Fruit fly (Drosophila melanogaster) whole organism, embryonic: ENCODE results near the gene CG4972.

Experiments
- Ada2b ChIP-seq: fragments of 200-800 bp; sonication (Bioruptor generic); IDR thresholded peaks from 2 replicates; pipeline ENCODE4 v1.3.6; 2022; ENCODE audit warnings: missing biosample characterization, missing genetic modification characterization
- CG1024 ChIP-seq: fragments of 200-800 bp; sonication (Bioruptor generic); IDR thresholded peaks from 2 replicates; pipeline ENCODE4 v1.3.6; 2022; ENCODE audit warnings: missing biosample characterization, missing genetic modification characterization
- CG11093 ChIP-seq: fragments of 200-800 bp; sonication (Bioruptor generic); IDR thresholded peaks from 3 replicates; pipeline ENCODE4 v1.3.6; 2022; ENCODE audit warnings: missing biosample characterization, missing genetic modification characterization
- CG12104 ChIP-seq: fragments of 200-800 bp; sonication (Bioruptor generic); optimal IDR thresholded peaks from 3 replicates; lab custom pipeline; 2016; ENCODE audit warnings: missing biosample characterization, missing genetic modification characterization
- CG13894 ChIP-seq: fragments of 200-800 bp; sonication (Bioruptor generic); optimal IDR thresholded peaks from 3 replicates; lab custom pipeline; 2018; ENCODE audit warnings: missing biosample characterization, mild to moderate bottlenecking, missing genetic modification characterization, moderate library complexity
- CG1529 ChIP-seq: fragments of 200-800 bp; sonication (Bioruptor generic); optimal IDR thresholded peaks from 3 replicates; lab custom pipeline; 2018; ENCODE audit warnings: missing biosample characterization, missing genetic modification characterization
- CG15514 ChIP-seq: fragments of 200-800 bp; sonication (Bioruptor generic); optimal IDR thresholded peaks from 3 replicates; lab custom pipeline; 2017; ENCODE audit warnings: missing biosample characterization, missing genetic modification characterization, mild to moderate bottlenecking, moderate library complexity, missing genetic modification reagents
- CG15601 ChIP-seq: fragments of 200-800 bp; sonication (Bioruptor generic); optimal IDR thresholded peaks from 3 replicates; lab custom pipeline; 2019; ENCODE audit warnings: missing biosample characterization, mild to moderate bottlenecking, missing genetic modification characterization, moderate library complexity
- CG16815 ChIP-seq: fragments of 200-800 bp; sonication (Bioruptor generic); optimal IDR thresholded peaks from 3 replicates; lab custom pipeline; 2017; ENCODE audit warnings: missing biosample characterization, mild to moderate bottlenecking, missing genetic modification characterization
- CG17186 ChIP-seq: fragments of 200-800 bp; sonication (Bioruptor generic); optimal IDR thresholded peaks from 3 replicates; lab custom pipeline; 2017; ENCODE audit warnings: missing biosample characterization, missing genetic modification reagents, missing genetic modification characterization
- CG17829 ChIP-seq: fragments of 200-800 bp; optimal IDR thresholded peaks from 2 replicates; lab custom pipeline; 2019; ENCODE audit warnings: missing biosample characterization, mild to moderate bottlenecking, missing genetic modification characterization, moderate library complexity
- CG1792 ChIP-seq: fragments of 200-800 bp; sonication (Bioruptor generic); optimal IDR thresholded peaks from 2 replicates; lab custom pipeline; 2016; ENCODE audit warnings: missing biosample characterization, missing genetic modification characterization
- CG2202 ChIP-seq: fragments of 200-800 bp; sonication (Bioruptor generic); optimal IDR thresholded peaks from 2 replicates; lab custom pipeline; 2018; ENCODE audit warnings: missing biosample characterization, mild to moderate bottlenecking, missing genetic modification characterization
- CG3281 ChIP-seq: fragments of 200-800 bp; sonication (Bioruptor generic); optimal IDR thresholded peaks from 3 replicates; lab custom pipeline; 2017; ENCODE audit warnings: missing biosample characterization, mild to moderate bottlenecking, missing genetic modification characterization
- CG4328 ChIP-seq: fragments of 200-800 bp; sonication (Bioruptor generic); optimal IDR thresholded peaks from 3 replicates; lab custom pipeline; 2017; ENCODE audit warnings: missing biosample characterization, missing genetic modification reagents, missing genetic modification characterization
- CG4730 ChIP-seq: fragments of 200-800 bp; sonication (Bioruptor generic); IDR thresholded peaks from 2 replicates; pipeline ENCODE4 v1.3.6; 2022; ENCODE audit warnings: missing biosample characterization, missing genetic modification characterization
- CG6689 ChIP-seq: fragments of 200-800 bp; sonication (Bioruptor generic); IDR thresholded peaks from 2 replicates; pipeline ENCODE4 v1.3.6; 2022; ENCODE audit warnings: missing biosample characterization, missing genetic modification characterization
- CG6765 ChIP-seq: fragments of 200-800 bp; sonication (Bioruptor generic); optimal IDR thresholded peaks from 3 replicates; lab custom pipeline; 2017; ENCODE audit warnings: missing biosample characterization, mild to moderate bottlenecking, missing genetic modification characterization
- CG6791 ChIP-seq: fragments of 200-800 bp; sonication (Bioruptor generic); IDR thresholded peaks from 3 replicates; pipeline ENCODE4 v1.3.6; 2022; ENCODE audit warnings: missing biosample characterization, missing genetic modification characterization; ENCODE audit not compliant: partially characterized antibody
- CG6813 ChIP-seq: fragments of 200-800 bp; sonication (Bioruptor generic); optimal IDR thresholded peaks from 2 replicates; lab custom pipeline; 2017; ENCODE audit warnings: missing biosample characterization, missing genetic modification characterization, mild to moderate bottlenecking, moderate library complexity, missing genetic modification reagents
- CG7839 ChIP-seq: fragments of 200-800 bp; sonication (Bioruptor generic); optimal IDR thresholded peaks from 3 replicates; lab custom pipeline; 2018; ENCODE audit warnings: missing biosample characterization, mild to moderate bottlenecking, missing genetic modification characterization, moderate library complexity
- CG9876 ChIP-seq: fragments of 200-800 bp; sonication (Bioruptor generic); optimal IDR thresholded peaks from 2 replicates; lab custom pipeline; 2016; ENCODE audit warnings: missing biosample characterization, missing genetic modification characterization
- CkIIα-i1 ChIP-seq: fragments of 200-800 bp; sonication (Bioruptor generic); IDR thresholded peaks from 2 replicates; pipeline ENCODE4 v1.3.6; 2022; ENCODE audit warnings: missing biosample characterization, missing genetic modification characterization
- HLH54F ChIP-seq: fragments of 200-800 bp; sonication (Bioruptor generic); optimal IDR thresholded peaks from 3 replicates; lab custom pipeline; 2016; ENCODE audit warnings: missing biosample characterization, missing genetic modification characterization
- HLHmδ ChIP-seq: fragments of 200-800 bp; sonication (Bioruptor generic); optimal IDR thresholded peaks from 2 replicates; lab custom pipeline; 2018; ENCODE audit warnings: missing biosample characterization, mild to moderate bottlenecking, missing genetic modification characterization, moderate library complexity
- Hey ChIP-seq: fragments of 200-800 bp; sonication (Bioruptor generic); optimal IDR thresholded peaks from 3 replicates; lab custom pipeline; 2018; ENCODE audit warnings: missing biosample characterization, mild to moderate bottlenecking, missing genetic modification characterization
- Lpt ChIP-seq: fragments of >200 bp; optimal IDR thresholded peaks from 2 replicates; lab custom pipeline; 2018; ENCODE audit warnings: missing biosample characterization, missing genetic modification characterization
- MESR4 ChIP-seq: fragments of 200-800 bp; sonication (Bioruptor generic); optimal IDR thresholded peaks from 2 replicates; lab custom pipeline; 2018; ENCODE audit warnings: missing biosample characterization, mild to moderate bottlenecking, missing genetic modification characterization, moderate library complexity
- MTF-1 ChIP-seq: fragments of 200-800 bp; sonication (Bioruptor generic); optimal IDR thresholded peaks from 2 replicates; lab custom pipeline; 2018; ENCODE audit warnings: missing biosample characterization, mild to moderate bottlenecking, missing genetic modification characterization, borderline replicate concordance
- Myb ChIP-seq: fragments of 200-800 bp; sonication (Bioruptor generic); optimal IDR thresholded peaks from 2 replicates; lab custom pipeline; 2016; ENCODE audit warnings: missing biosample characterization, missing genetic modification characterization
- Sox102F ChIP-seq: fragments of 200-800 bp; sonication (Bioruptor generic); optimal IDR thresholded peaks from 2 replicates; lab custom pipeline; 2018; ENCODE audit warnings: missing biosample characterization, mild to moderate bottlenecking, missing genetic modification characterization, moderate library complexity
- Sry-δ ChIP-seq: fragments of 200-800 bp; sonication (Bioruptor generic); optimal IDR thresholded peaks from 2 replicates; lab custom pipeline; 2016; ENCODE audit warnings: missing biosample characterization, missing genetic modification characterization
- Usf ChIP-seq: fragments of 200-800 bp; sonication (Bioruptor generic); optimal IDR thresholded peaks from 2 replicates; lab custom pipeline; 2017; ENCODE audit warnings: missing genotype, missing biosample characterization, missing genetic modification characterization
- ara ChIP-seq: fragments of 200-800 bp; sonication (Bioruptor generic); IDR thresholded peaks from 2 replicates; pipeline ENCODE4 v1.3.6; 2022; ENCODE audit warnings: missing biosample characterization, missing genetic modification characterization
- cad ChIP-seq: fragments of >200 bp; optimal IDR thresholded peaks from 2 replicates; lab custom pipeline; 2017; ENCODE audit warnings: missing biosample characterization, missing genetic modification characterization
- caup ChIP-seq: fragments of 200-800 bp; sonication (Bioruptor generic); optimal IDR thresholded peaks from 3 replicates; lab custom pipeline; 2017; ENCODE audit warnings: missing biosample characterization, mild to moderate bottlenecking, missing genetic modification characterization, moderate library complexity; ENCODE audit not compliant: severe bottlenecking
- fd3F ChIP-seq: fragments of 200-800 bp; sonication (Bioruptor generic); optimal IDR thresholded peaks from 2 replicates; lab custom pipeline; 2018; ENCODE audit warnings: missing biosample characterization, mild to moderate bottlenecking, missing genetic modification characterization, moderate library complexity
- gcm ChIP-seq: fragments of 200-800 bp; sonication (Bioruptor generic); optimal IDR thresholded peaks from 2 replicates; lab custom pipeline; 2019; ENCODE audit warnings: missing biosample characterization, mild to moderate bottlenecking, missing genetic modification characterization, moderate library complexity
- jigr1 ChIP-seq: fragments of 200-800 bp; sonication (Bioruptor generic); IDR thresholded peaks from 3 replicates; pipeline ENCODE4 v1.3.6; 2022; ENCODE audit warnings: missing biosample characterization, missing genetic modification characterization
- kay ChIP-seq: fragments of 200-800 bp; sonication (Bioruptor generic); optimal IDR thresholded peaks from 2 replicates; lab custom pipeline; 2016; ENCODE audit warnings: missing biosample characterization, missing genetic modification characterization
- mld ChIP-seq: fragments of 200-800 bp; sonication (Bioruptor generic); IDR thresholded peaks from 3 replicates; pipeline ENCODE4 v1.3.6; 2022; ENCODE audit warnings: missing biosample characterization, missing genetic modification characterization; ENCODE audit not compliant: partially characterized antibody
- nmo ChIP-seq: fragments of 200-800 bp; sonication (Bioruptor generic); optimal IDR thresholded peaks from 2 replicates; lab custom pipeline; 2018; ENCODE audit warnings: missing biosample characterization, mild to moderate bottlenecking, missing genetic modification characterization, moderate library complexity
- ro ChIP-seq: fragments of 200-800 bp; sonication (Bioruptor generic); IDR thresholded peaks from 2 replicates; pipeline ENCODE4 v1.3.6; 2022; ENCODE audit warnings: missing biosample characterization, missing genetic modification characterization
- scrt ChIP-seq: fragments of 200-800 bp; sonication (Bioruptor generic); optimal IDR thresholded peaks from 2 replicates; lab custom pipeline; 2018; ENCODE audit warnings: missing biosample characterization, mild to moderate bottlenecking, missing genetic modification characterization, moderate library complexity
- sens ChIP-seq: fragments of 200-800 bp; sonication (Bioruptor generic); peaks from one replicate; lab custom pipeline; 2016; ENCODE audit warnings: missing biosample characterization, missing genetic modification characterization
- so ChIP-seq: fragments of 200-800 bp; sonication (Bioruptor generic); IDR thresholded peaks from 3 replicates; pipeline ENCODE4 v1.3.6; 2022; ENCODE audit warnings: missing biosample characterization, missing genetic modification characterization
- sr ChIP-seq: fragments of 200-800 bp; sonication (Bioruptor generic); IDR thresholded peaks from 3 replicates; pipeline ENCODE4 v1.3.6; 2022; ENCODE audit warnings: missing biosample characterization, missing genetic modification characterization
- tgo ChIP-seq: fragments of 200-800 bp; sonication (Bioruptor generic); IDR thresholded peaks from 3 replicates; pipeline ENCODE4 v1.3.6; 2022; ENCODE audit warnings: missing biosample characterization, missing genetic modification characterization

Gene CG4972

dm6 chr2L:10334854-10335277, 20.3 kb downstream of the CG4972 start (continued):
- TF ChIP-seq CG6689 (GFP tag; lab: Robert Waterston, UW), result peak; percentile 32; the same call in 1 of the 2 replicates
- peak; percentile 77 for TF ChIP-seq CG6765 (GFP tag; lab: Kevin White, UChicago)

DNA sequence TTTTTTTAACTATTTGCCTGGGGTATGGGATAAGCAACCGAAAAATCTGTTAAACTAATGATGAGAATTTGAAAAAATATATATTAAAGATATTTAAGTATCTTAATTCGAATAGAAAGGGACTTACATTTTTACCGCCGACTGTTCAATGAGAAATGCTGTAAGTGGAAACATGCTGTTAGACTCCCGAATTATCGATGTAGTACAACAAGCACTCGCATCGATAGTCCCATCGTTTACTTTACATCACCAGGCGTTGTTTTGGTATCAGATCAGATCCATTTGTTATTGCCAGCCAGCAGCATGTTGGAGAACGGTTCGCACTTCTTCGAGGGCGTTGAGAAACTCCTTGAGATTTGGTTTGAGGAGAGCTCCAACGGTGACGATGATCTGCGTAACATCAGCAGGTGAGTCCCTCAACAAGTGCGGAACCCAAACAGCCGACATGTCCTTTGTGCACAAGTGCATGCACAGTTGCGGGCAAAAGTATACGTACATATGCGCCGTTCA, 24.7 kb downstream of the CG4972 start, which contains the start of gene SamDC:
TSS of gene SamDC (plus strand) at position 246 of the 510 bp plus-strand sequence.
- TF ChIP-seq ro (GFP tag; lab: Robert Waterston, UW), result no peak
- no peak for TF ChIP-seq cad (GFP tag; lab: Kevin White, UChicago)
- peak; percentile 5 for TF ChIP-seq Myb
- peak; percentile 63 for TF ChIP-seq Ada2b (GFP tag; lab: Robert Waterston, UW)
- peak; percentile 88 for TF ChIP-seq MESR4 (GFP tag; lab: Kevin White, UChicago)
- TF ChIP-seq tgo (GFP tag; lab: Robert Waterston, UW), result no peak; the same call in 1 of the 3 replicates
- no peak for TF ChIP-seq CG9876 (GFP tag; lab: Kevin White, UChicago)
- TF ChIP-seq CG2202 (tag; lab: Kevin White, UChicago), result no peak
- 0 out of 2 replicates have a peak, but pooled peaks have one; percentile 24 for TF ChIP-seq CG6689 (GFP tag; lab: Robert Waterston, UW)
- TF ChIP-seq CG7839 (tag; lab: Kevin White, UChicago), result peak; percentile 52
- peak; percentile 23 for TF ChIP-seq HLH54F (GFP tag; lab: Kevin White, UChicago)
- TF ChIP-seq CG1024 (GFP tag; lab: Robert Waterston, UW), result peak; percentile 95
- TF ChIP-seq fd3F (GFP tag; lab: Kevin White, UChicago), result peak; percentile 25
- TF ChIP-seq CG12104 (GFP tag; lab: Kevin White, UChicago), result no peak
- TF ChIP-seq kay (GFP tag; lab: Kevin White, UChicago), result no peak
- TF ChIP-seq CG6813, result peak; percentile 46
- no peak for TF ChIP-seq MTF-1 (GFP tag; lab: Kevin White, UChicago)
- no peak for TF ChIP-seq CG1529
- TF ChIP-seq CG17829 (tag; lab: Kevin White, UChicago), result peak; percentile 37
- peak; percentile 46 for TF ChIP-seq scrt
- no peak for TF ChIP-seq CG11093
- peak; percentile 46 for TF ChIP-seq HLHmδ
- no peak for TF ChIP-seq CG4730 (GFP tag; lab: Robert Waterston, UW)
- TF ChIP-seq caup (GFP tag; lab: Kevin White, UChicago), result peak; percentile 45
- TF ChIP-seq Hey (tag; lab: Kevin White, UChicago), result no peak
- TF ChIP-seq Sry-δ, result peak; percentile 92
- TF ChIP-seq CG16815 (GFP tag; lab: Kevin White, UChicago), result peak; percentile 7
- TF ChIP-seq ara, result peak; percentile 58; the same call in 1 of the 2 replicates
- peak; percentile 84 for TF ChIP-seq sens (GFP tag; lab: Kevin White, UChicago)
- TF ChIP-seq CG17186, result no peak
- no peak for TF ChIP-seq Usf
- TF ChIP-seq Lpt (GFP tag; lab: Kevin White, UChicago), result no peak
- peak; percentile 66 for TF ChIP-seq CG13894
- peak; percentile 46 for TF ChIP-seq nmo (GFP tag; lab: Kevin White, UChicago)
- TF ChIP-seq CkIIα-i1 (GFP tag; lab: Robert Waterston, UW), result no peak
- no peak for TF ChIP-seq gcm
- TF ChIP-seq jigr1, result no peak; the same call in 2 of the 3 replicates
- TF ChIP-seq so (GFP tag; lab: Robert Waterston, UW), result no peak
- peak; percentile 80 for TF ChIP-seq CG15514 (GFP tag; lab: Kevin White, UChicago)
- TF ChIP-seq CG1792, result no peak
- no peak for TF ChIP-seq CG4328 (GFP tag; lab: Kevin White, UChicago)
- TF ChIP-seq sr (GFP tag; lab: Robert Waterston, UW), result no peak
- peak; percentile 54 for TF ChIP-seq Sox102F (GFP tag; lab: Kevin White, UChicago)
- TF ChIP-seq CG3281 (GFP tag; lab: Kevin White, UChicago), result peak; percentile 26
- peak; percentile 87 for TF ChIP-seq CG6791 (GFP tag; lab: Robert Waterston, UW)
- TF ChIP-seq mld (GFP tag; lab: Robert Waterston, UW), result peak; percentile 85
- peak; percentile 59 for TF ChIP-seq CG15601 (tag; lab: Kevin White, UChicago)
